Fruit fly (Drosophila melanogaster): ENCODE results near the gene rump.

Gene rump

dm6 chr3R:9459385-9460285 is 50.5 kb downstream of the rump start:
- TF ChIP-seq Pif1A (GFP tag; optimal IDR thresholded peaks at IDR 0.05) (peak; percentile 49), Snoo (tag; optimal IDR thresholded peaks at IDR 0.05) (no peak), CG14655 (GFP tag; optimal IDR thresholded peaks at IDR 0.05) (peak; percentile 47), CG34367 (tag; optimal IDR thresholded peaks at IDR 0.05) (peak; percentile 19), EcR (GFP tag; optimal IDR thresholded peaks at IDR 0.05) (peak; percentile 90), CG32121 (GFP tag; IDR thresholded peaks at IDR 0.05) (peak; percentile 40; the same call in 1 of the 2 replicates), CG15710 (tag; optimal IDR thresholded peaks at IDR 0.05) (peak; percentile 64), fd96Ca (GFP tag; IDR thresholded peaks at IDR 0.05) (0 out of 3 replicates have a peak, but pooled peaks have one; percentile 20), CG10348 (GFP tag; IDR thresholded peaks at IDR 0.05) (no peak), Pif1B (GFP tag; optimal IDR thresholded peaks at IDR 0.05) (peak; percentile 10), CG9948 (tag; optimal IDR thresholded peaks at IDR 0.05) (peak; percentile 49)

dm6 chr3R:9456373-9456772 is 53.8 kb downstream of the rump start, which contains the start of gene GstZ1:
Gene GstZ1, minus strand, starts transcription at chr3R:9456546.
- TF ChIP-seq CG10348 (GFP tag; IDR thresholded peaks at IDR 0.05): no peak
- TF ChIP-seq Snoo (tag; optimal IDR thresholded peaks at IDR 0.05): no peak
- TF ChIP-seq Pif1A (GFP tag; optimal IDR thresholded peaks at IDR 0.05): no peak
- TF ChIP-seq gl (tag; optimal IDR thresholded peaks at IDR 0.05): no peak
- TF ChIP-seq CG32121 (GFP tag; IDR thresholded peaks at IDR 0.05): no peak
- no peak for TF ChIP-seq CG4496 (GFP tag; IDR thresholded peaks at IDR 0.05)
- TF ChIP-seq fd96Ca (GFP tag; IDR thresholded peaks at IDR 0.05): no peak
- no peak for TF ChIP-seq CG34367 (tag; optimal IDR thresholded peaks at IDR 0.05)
- TF ChIP-seq CG15710 (tag; optimal IDR thresholded peaks at IDR 0.05): no peak
- no peak for TF ChIP-seq CG9948 (tag; optimal IDR thresholded peaks at IDR 0.05)

Data from whole organism, pupa.